Worm (Caenorhabditis elegans): ENCODE measurements around the gene hex-5.

DNA sequence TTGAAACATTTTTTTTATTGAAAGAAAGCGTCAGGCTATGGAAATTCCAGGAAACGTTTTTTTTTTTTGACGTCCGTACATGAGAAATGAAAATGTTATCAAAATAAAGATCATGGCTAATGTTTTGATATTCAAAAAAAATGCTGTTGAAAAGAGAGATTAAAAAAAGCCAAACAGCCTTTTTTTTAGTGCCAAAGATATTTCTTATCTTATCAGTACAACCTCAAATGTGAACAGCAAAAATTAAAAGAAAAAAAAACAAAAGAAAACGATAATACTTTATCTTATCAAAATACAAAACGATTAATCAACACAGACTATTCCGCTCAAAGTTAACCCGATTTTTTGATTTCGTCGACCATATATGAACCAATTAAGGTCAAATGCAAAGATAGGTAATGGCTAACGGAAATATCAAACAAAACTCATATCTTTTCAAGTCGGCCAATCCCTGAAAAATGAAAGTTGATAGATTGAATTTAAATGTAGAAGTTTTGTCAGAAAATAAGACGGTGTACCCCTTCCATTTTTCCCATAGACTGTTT, 2.3 kb upstream of the hex-5 start:
- no peak for TF ChIP-seq med-1 (GFP tag; optimal IDR thresholded peaks at IDR 0.05; ENCODE audit: insufficient read depth)
- TF ChIP-seq ref-1 (GFP tag; conservative IDR thresholded peaks at IDR 0.05): no peak
- no peak for TF ChIP-seq flt-1 (GFP tag; IDR thresholded peaks at IDR 0.05)

Measured in whole organism, midembryonic.